1 fruit fly cellular context compared by ENCODE assay signal in the genomic region with DNA sequence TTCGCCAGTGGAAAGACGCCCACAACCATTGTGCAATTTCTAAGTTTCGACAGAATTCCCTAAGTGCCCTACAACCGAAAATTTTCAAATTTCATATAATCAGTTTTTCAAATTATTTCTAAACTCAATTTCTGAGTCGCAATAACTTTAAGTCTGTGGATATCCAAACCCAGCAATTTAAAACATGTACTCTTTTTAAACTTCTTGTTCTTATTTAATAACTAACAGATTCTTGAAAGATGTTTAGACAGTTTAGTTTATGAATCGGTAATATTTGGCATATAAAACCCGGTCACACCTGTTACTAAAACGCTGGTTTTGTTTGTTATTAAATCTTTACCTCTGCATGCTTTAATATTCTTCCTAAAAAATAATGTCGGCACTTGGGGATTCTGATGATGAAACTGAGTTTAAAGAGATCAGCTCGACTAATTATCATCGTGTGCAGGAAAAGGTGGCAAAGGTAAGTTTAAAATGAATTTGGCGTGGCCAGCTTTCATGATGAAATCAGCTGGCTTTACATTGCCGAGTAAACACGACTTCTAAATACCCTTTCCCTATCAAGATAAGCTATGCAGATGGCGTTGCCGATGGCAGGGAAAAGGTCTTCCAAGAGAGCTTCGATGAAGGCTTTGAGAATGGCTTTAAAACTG.
TF ChIP-seq lines count a peak whose summit lies in the region.

Gene CG43998, minus strand, starts transcription at position 51 of the 653 bp plus-strand sequence.
Gene CG43999, minus strand, starts transcription at position 51 of the 653 bp plus-strand sequence.
Gene CG31142, plus strand, starts transcription at position 294 of the 653 bp plus-strand sequence.

TF ChIP-seq in whole organism, embryonic, 481 proteins besides CTCF, POLR2A, EP300 and RAD21 (continued from another document):
- TF ChIP-seq otp (GFP tag; IDR thresholded peaks at IDR 0.05; lab: Robert Waterston, UW) (0 out of 3 replicates have a peak, but pooled peaks have one; percentile 12), BEAF-32 (GFP tag; optimal IDR thresholded peaks at IDR 0.05; lab: Kevin White, UChicago) (peak; percentile 23), Jarid2 (GFP tag; optimal IDR thresholded peaks at IDR 0.05; lab: Kevin White, UChicago) (no peak), row (GFP tag; IDR thresholded peaks at IDR 0.05; lab: Robert Waterston, UW) (peak; percentile 71), CG2120 (GFP tag; optimal IDR thresholded peaks at IDR 0.05; lab: Kevin White, UChicago) (peak; percentile 28), Nf-YC (tag; optimal IDR thresholded peaks at IDR 0.05; lab: Kevin White, UChicago) (peak; percentile 13), CG12659 (GFP tag; optimal IDR thresholded peaks at IDR 0.05; lab: Kevin White, UChicago) (peak; percentile 22), Hsf (GFP tag; optimal IDR thresholded peaks at IDR 0.05; lab: Kevin White, UChicago) (no peak), HmgZ (tag; optimal IDR thresholded peaks at IDR 0.05; lab: Kevin White, UChicago) (peak; percentile 35), sob (GFP tag; IDR thresholded peaks at IDR 0.05; lab: Robert Waterston, UW) (peak; percentile 17; the same call in 1 of the 2 replicates), Sry-δ (GFP tag; optimal IDR thresholded peaks at IDR 0.05; lab: Kevin White, UChicago) (peak; percentile 15), CG4617 (GFP tag; optimal IDR thresholded peaks at IDR 0.05; lab: Kevin White, UChicago; ENCODE audit: borderline replicate concordance) (peak; percentile 33), ash1 (GFP tag; optimal IDR thresholded peaks at IDR 0.05; lab: Kevin White, UChicago) (no peak), vvl (GFP tag; IDR thresholded peaks at IDR 0.05; lab: Robert Waterston, UW) (no peak), gfzf (GFP tag; optimal IDR thresholded peaks at IDR 0.05; lab: Kevin White, UChicago) (peak; percentile 76), repo (GFP tag; optimal IDR thresholded peaks at IDR 0.05; lab: Kevin White, UChicago) (no peak), br (optimal IDR thresholded peaks at IDR 0.05; lab: Kevin White, UChicago) (no peak), nmo (GFP tag; optimal IDR thresholded peaks at IDR 0.05; lab: Kevin White, UChicago) (peak; percentile 19), CG34376 (GFP tag; optimal IDR thresholded peaks at IDR 0.05; lab: Kevin White, UChicago) (peak; percentile 6), CG10274 (GFP tag; optimal IDR thresholded peaks at IDR 0.05; lab: Kevin White, UChicago) (peak; percentile 15), CG2678 (tag; optimal IDR thresholded peaks at IDR 0.05; lab: Kevin White, UChicago) (no peak), sd (tag; optimal IDR thresholded peaks at IDR 0.05; lab: Kevin White, UChicago) (peak; percentile 24), pzg (GFP tag; optimal IDR thresholded peaks at IDR 0.05; lab: Kevin White, UChicago) (peak; percentile 53), CG15696 (tag; optimal IDR thresholded peaks at IDR 0.05; lab: Kevin White, UChicago) (peak; percentile 10), gro (GFP tag; optimal IDR thresholded peaks at IDR 0.05; lab: Kevin White, UChicago) (peak; percentile 6), stwl (tag; optimal IDR thresholded peaks at IDR 0.05; lab: Kevin White, UChicago) (peak; percentile 3), CG9797 (GFP tag; optimal IDR thresholded peaks at IDR 0.05; lab: Kevin White, UChicago) (peak; percentile 45), Myb (GFP tag; optimal IDR thresholded peaks at IDR 0.05; lab: Kevin White, UChicago) (peak; percentile 41), Ets65A (GFP tag; lab: Kevin White, UChicago) (peak; percentile 15), crp (GFP tag; optimal IDR thresholded peaks at IDR 0.05; lab: Kevin White, UChicago) (peak in 1 of 2 experiments; percentile 82)
